Worm (Caenorhabditis elegans) whole organism, L4 larva: ENCODE results near the gene ver-3.
A peak's percentile ranks its signal among the peaks of the same experiment; 100 is the strongest.

Source experiments
- F26F4.8 ChIP-seq: fragments of 200-800 bp; sonication (Bioruptor generic); conservative IDR thresholded peaks from 2 replicates; pipeline ENCODE4 v1.3.6; 2022; ENCODE audit warnings: missing genetic modification characterization, missing compliant biosample characterization
- F49E8.2 ChIP-seq: sonication (generic microtip); optimal IDR thresholded peaks from 2 replicates; lab custom pipeline; 2016; ENCODE audit warnings: missing compliant biosample characterization, mild to moderate bottlenecking, missing genetic modification characterization, borderline replicate concordance
- ZK546.5 ChIP-seq, 2 experiments: sonication (generic microtip); optimal IDR thresholded peaks; 2 replicates each; lab custom pipeline; 2017; ENCODE audit warnings: missing biosample characterization in 2 of 2, missing genetic modification characterization in 2 of 2
- aha-1 ChIP-seq: fragments of 150-350 bp; peaks from one replicate; lab custom pipeline; 2014; ENCODE audit warnings: missing biosample characterization, missing genetic modification characterization
- aly-2 ChIP-seq: sonication (generic microtip); optimal IDR thresholded peaks from 2 replicates; lab custom pipeline; 2018; ENCODE audit warnings: missing biosample characterization, missing genetic modification characterization
- ceh-82 ChIP-seq: sonication (generic microtip); optimal IDR thresholded peaks from 2 replicates; lab custom pipeline; 2017; ENCODE audit warnings: missing biosample characterization, missing genetic modification characterization
- daf-19 ChIP-seq: fragments of 200-800 bp; sonication (Bioruptor generic); conservative IDR thresholded peaks from 2 replicates; pipeline ENCODE4 v1.3.6; 2022; ENCODE audit warnings: missing genetic modification characterization, missing compliant biosample characterization
- dpl-1 ChIP-seq: fragments of 150-350 bp; optimal IDR thresholded peaks from 2 replicates; lab custom pipeline; 2014; ENCODE audit warnings: missing biosample characterization, missing genetic modification reagents, missing genetic modification characterization
- egl-27 ChIP-seq: sonication (generic microtip); optimal IDR thresholded peaks from 3 replicates; lab custom pipeline; 2017; ENCODE audit warnings: missing biosample characterization, missing genetic modification reagents, missing genetic modification characterization
- fos-1 ChIP-seq: fragments of 150-350 bp; optimal IDR thresholded peaks from 2 replicates; lab custom pipeline; 2014; ENCODE audit warnings: missing biosample characterization, missing genetic modification characterization
- gei-8 ChIP-seq: fragments of 200-800 bp; sonication (Bioruptor generic); optimal IDR thresholded peaks from 2 replicates; lab custom pipeline; 2018; ENCODE audit warnings: mild to moderate bottlenecking, missing genetic modification characterization, missing compliant biosample characterization
- lin-29 ChIP-seq: fragments of 200-800 bp; sonication (Bioruptor generic); IDR thresholded peaks from 2 replicates; pipeline ENCODE4 v1.3.6; 2022; ENCODE audit warnings: missing genetic modification reagents, missing genetic modification characterization, missing compliant biosample characterization
- lin-39 ChIP-seq: fragments of 150-350 bp; optimal IDR thresholded peaks from 2 replicates; lab custom pipeline; 2014; ENCODE audit warnings: missing biosample characterization, missing genetic modification reagents, missing genetic modification characterization
- lir-3 ChIP-seq: sonication (generic microtip); optimal IDR thresholded peaks from 2 replicates; lab custom pipeline; 2016; ENCODE audit warnings: mild to moderate bottlenecking, missing genetic modification characterization, missing compliant biosample characterization
- mdt-29 ChIP-seq: fragments of 200-800 bp; sonication (Bioruptor generic); IDR thresholded peaks from 2 replicates; pipeline ENCODE4 v1.3.6; 2022; ENCODE audit warnings: missing genetic modification reagents, missing genetic modification characterization, missing compliant biosample characterization
- mes-2 ChIP-seq: sonication (generic microtip); optimal IDR thresholded peaks from 2 replicates; lab custom pipeline; 2016; ENCODE audit warnings: missing genotype, mild to moderate bottlenecking, missing genetic modification characterization, missing compliant biosample characterization; ENCODE audit not compliant: poor library complexity, severe bottlenecking
- nhr-111 ChIP-seq: fragments of 200-800 bp; sonication (Bioruptor generic); optimal IDR thresholded peaks from 2 replicates; lab custom pipeline; 2018; ENCODE audit warnings: mild to moderate bottlenecking, missing genetic modification characterization, missing compliant biosample characterization
- nhr-237 ChIP-seq: sonication (generic microtip); optimal IDR thresholded peaks from 2 replicates; lab custom pipeline; 2017; ENCODE audit warnings: missing biosample characterization, missing genetic modification characterization
- nhr-28 ChIP-seq: fragments of 150-350 bp; optimal IDR thresholded peaks from 2 replicates; lab custom pipeline; 2014; ENCODE audit warnings: missing biosample characterization, missing genetic modification characterization
- nhr-41 ChIP-seq: fragments of 200-800 bp; sonication (Bioruptor generic); IDR thresholded peaks from 2 replicates; pipeline ENCODE4 v1.3.6; 2022; ENCODE audit warnings: missing genetic modification reagents, missing genetic modification characterization, missing compliant biosample characterization
- nhr-42 ChIP-seq: fragments of 200-800 bp; sonication (Bioruptor generic); IDR thresholded peaks from 2 replicates; pipeline ENCODE4 v1.3.6; 2022; ENCODE audit warnings: missing genetic modification characterization, missing compliant biosample characterization
- nhr-6 ChIP-seq: fragments of 150-350 bp; optimal IDR thresholded peaks from 2 replicates; lab custom pipeline; 2014; ENCODE audit warnings: missing biosample characterization, missing genetic modification characterization
- saeg-2 ChIP-seq: fragments of 200-800 bp; sonication (Bioruptor generic); IDR thresholded peaks from 2 replicates; pipeline ENCODE4 v1.3.6; 2022; ENCODE audit warnings: missing genetic modification reagents, missing genetic modification characterization, missing compliant biosample characterization
- set-16 ChIP-seq: fragments of 200-800 bp; sonication (Bioruptor generic); IDR thresholded peaks from 2 replicates; pipeline ENCODE4 v1.3.6; 2022; ENCODE audit warnings: missing genetic modification reagents, missing genetic modification characterization, missing compliant biosample characterization
- snpc-1.2 ChIP-seq: fragments of 200-800 bp; sonication (Bioruptor generic); IDR thresholded peaks from 2 replicates; pipeline ENCODE4 v1.3.6; 2022; ENCODE audit warnings: missing genetic modification reagents, missing genetic modification characterization, missing compliant biosample characterization
- spr-3 ChIP-seq: fragments of 200-800 bp; sonication (Bioruptor generic); optimal IDR thresholded peaks from 2 replicates; lab custom pipeline; 2018; ENCODE audit warnings: mild to moderate bottlenecking, missing genetic modification characterization, missing compliant biosample characterization
- tag-97 ChIP-seq: fragments of 200-800 bp; sonication (Bioruptor generic); IDR thresholded peaks from 2 replicates; pipeline ENCODE4 v1.3.6; 2022; ENCODE audit warnings: missing genetic modification characterization, missing compliant biosample characterization
- unc-62 ChIP-seq, 3 experiments: fragments of 150-350 bp in 1 of 3; sonication (generic microtip); optimal IDR thresholded peaks in 2 of 3; peaks in 1 of 3; 1 replicate in 1 of 3; 2 replicates in 2 of 3; lab custom pipeline; 2014 to 2017; ENCODE audit warnings: missing biosample characterization in 3 of 3, missing genetic modification characterization in 3 of 3, missing genetic modification reagents in 3 of 3, missing genotype in 1 of 3
- zag-1 ChIP-seq: fragments of 150-350 bp; optimal IDR thresholded peaks from 2 replicates; lab custom pipeline; 2014; ENCODE audit warnings: missing biosample characterization, missing genetic modification characterization
- zfp-3 ChIP-seq: fragments of 200-800 bp; sonication (Bioruptor generic); conservative IDR thresholded peaks from 2 replicates; pipeline ENCODE4 v1.3.6; 2022; ENCODE audit warnings: missing genetic modification reagents, missing genetic modification characterization, missing compliant biosample characterization
- ztf-11 ChIP-seq: fragments of 150-350 bp; optimal IDR thresholded peaks from 2 replicates; lab custom pipeline; 2014; ENCODE audit warnings: missing biosample characterization, missing genetic modification characterization

The ver-3 gene

DNA sequence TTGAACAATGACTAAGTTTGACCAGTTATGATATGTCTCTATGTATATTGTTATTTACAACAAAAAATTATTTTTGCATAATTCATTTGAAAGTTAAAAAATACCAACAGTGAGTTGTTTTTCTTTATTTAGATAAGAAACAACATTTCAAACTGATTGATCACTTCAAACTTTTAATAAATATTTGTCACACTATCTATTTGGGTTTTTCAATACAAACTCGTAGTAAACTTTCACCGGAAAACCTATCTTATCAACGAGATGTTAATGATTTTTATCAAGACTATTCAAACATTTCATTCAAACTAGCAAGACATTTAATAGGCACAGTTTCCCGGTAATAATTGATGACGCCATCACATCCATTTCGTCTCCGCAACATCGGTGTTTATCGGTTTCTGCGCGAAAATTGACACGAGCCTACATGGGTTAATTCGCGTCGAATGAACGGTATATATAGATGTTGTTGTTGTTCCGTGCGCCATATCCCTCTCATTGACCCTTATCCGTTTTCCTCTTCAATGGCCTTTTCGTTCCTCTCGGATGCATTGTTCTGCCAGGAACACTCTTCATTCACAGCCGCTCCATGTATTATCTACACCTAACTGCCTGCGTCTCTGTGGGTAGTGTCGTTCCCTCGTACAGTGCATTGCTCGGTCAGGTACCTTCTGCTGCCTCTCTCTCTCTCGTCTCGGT, 2.0 kb upstream of the ver-3 start (continued):
- TF ChIP-seq ztf-11 (tag; lab: Kevin White, UChicago) (no peak), mdt-29 (GFP tag; lab: Robert Waterston, UW) (no peak), nhr-41 (no peak), nhr-28 (tag; lab: Kevin White, UChicago) (peak; percentile 7), nhr-6 (tag; lab: Kevin White, UChicago) (no peak), F49E8.2 (no peak), F26F4.8 (GFP tag; lab: Robert Waterston, UW) (no peak), gei-8 (GFP tag; lab: Kevin White, UChicago) (no peak), saeg-2 (GFP tag; lab: Robert Waterston, UW) (0 out of 2 replicates have a peak, but pooled peaks have one; percentile 11)

DNA sequence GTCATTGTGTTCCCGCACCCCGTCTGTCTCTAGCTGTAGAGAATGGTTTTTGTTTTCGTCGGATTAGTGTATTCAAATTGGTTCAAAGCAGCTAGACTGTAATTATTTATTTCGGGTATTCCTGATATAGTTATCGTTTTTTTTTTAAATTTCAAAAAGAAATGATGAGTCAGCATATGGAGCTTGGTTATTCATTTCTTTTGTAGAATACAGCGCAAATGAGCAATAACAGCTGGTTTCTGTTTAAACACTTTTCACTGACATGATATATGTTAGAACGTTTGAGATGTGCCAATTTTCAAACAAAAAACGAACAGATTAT, 1.5 kb upstream of the ver-3 start:
- TF ChIP-seq unc-62 (GFP tag; optimal IDR thresholded peaks at IDR 0.05 in 1 of 2; lab: Kevin White, UChicago), result peak in 1 of 2 experiments; percentile 94
- no peak for TF ChIP-seq unc-62 (tag; optimal IDR thresholded peaks at IDR 0.05; lab: Kevin White, UChicago)
- TF ChIP-seq lir-3, result no peak

DNA sequence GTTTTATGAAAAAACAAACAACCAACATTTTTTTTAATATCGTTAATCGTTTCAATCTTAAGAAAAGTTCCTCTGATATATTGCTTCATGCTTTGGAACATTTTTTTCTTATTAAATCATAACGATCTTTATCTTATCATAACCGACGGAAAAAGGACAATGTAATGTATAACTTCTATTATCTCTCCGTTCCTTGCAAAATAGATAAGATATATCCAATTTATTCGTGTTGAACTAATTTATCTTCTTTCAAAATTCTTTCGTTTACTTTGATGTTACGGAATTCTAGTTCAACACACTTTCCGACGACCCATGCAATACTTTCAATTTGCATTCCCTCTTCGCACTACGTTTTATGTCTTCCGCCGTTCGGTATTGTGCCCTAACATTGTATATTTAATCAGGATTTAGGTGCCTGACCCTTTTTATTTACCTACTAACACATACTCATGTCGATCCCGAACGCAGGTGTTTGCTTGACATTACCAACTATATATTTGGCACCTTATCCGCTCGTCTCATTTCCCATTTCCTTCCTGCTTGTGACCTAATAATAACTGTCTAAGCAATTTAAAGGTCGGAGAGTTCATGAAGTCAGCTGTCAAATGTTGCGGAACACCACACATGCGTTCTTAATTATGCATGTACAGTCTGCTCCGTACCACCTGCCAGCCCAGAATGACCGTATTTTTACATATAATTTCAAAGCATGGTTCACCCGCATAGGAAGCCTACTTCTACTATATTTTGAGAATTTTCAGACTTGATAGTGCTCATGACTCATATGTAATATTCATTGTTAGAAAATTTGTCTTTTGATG, 715 bp upstream of the ver-3 start:
- TF ChIP-seq unc-62 (GFP tag; optimal IDR thresholded peaks at IDR 0.05 in 1 of 2; lab: Kevin White, UChicago), result peak in 1 of 2 experiments; percentile 94
- no peak for TF ChIP-seq unc-62 (tag; optimal IDR thresholded peaks at IDR 0.05; lab: Kevin White, UChicago)
- TF ChIP-seq aly-2 (tag; lab: Kevin White, UChicago), result no peak
- no peak for TF ChIP-seq dpl-1 (GFP tag; lab: Kevin White, UChicago)

DNA sequence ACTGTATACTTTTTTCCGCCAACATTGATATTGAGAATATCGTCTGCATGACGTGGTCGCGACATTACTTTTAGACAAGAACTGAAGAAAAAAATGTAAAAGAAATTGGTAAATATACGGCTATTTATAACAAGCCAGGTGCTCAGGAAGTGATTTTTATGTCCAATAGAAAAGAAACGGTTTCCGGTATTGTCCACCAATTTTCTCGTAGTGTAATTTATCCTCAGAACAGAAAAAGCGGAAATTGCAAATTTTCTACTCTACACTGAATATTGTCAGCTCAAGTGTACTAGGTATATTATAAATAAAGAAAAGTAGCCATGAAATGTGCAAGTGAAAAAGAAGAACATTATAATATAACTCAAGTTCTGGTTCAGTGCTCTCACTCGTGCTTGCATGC, 6.9 kb downstream of the ver-3 start, which contains the start of gene F59F3.6:
Gene F59F3.6, minus strand, starts transcription at position 101 of the 400 bp plus-strand sequence.
- no peak for TF ChIP-seq set-16 (GFP tag; lab: Robert Waterston, UW)
- TF ChIP-seq aha-1 (tag; lab: Kevin White, UChicago), result peak; percentile 45
- TF ChIP-seq snpc-1.2 (GFP tag; lab: Robert Waterston, UW), result no peak
- no peak for TF ChIP-seq tag-97 (GFP tag; lab: Robert Waterston, UW)
- TF ChIP-seq lin-29 (GFP tag; lab: Robert Waterston, UW), result no peak

DNA sequence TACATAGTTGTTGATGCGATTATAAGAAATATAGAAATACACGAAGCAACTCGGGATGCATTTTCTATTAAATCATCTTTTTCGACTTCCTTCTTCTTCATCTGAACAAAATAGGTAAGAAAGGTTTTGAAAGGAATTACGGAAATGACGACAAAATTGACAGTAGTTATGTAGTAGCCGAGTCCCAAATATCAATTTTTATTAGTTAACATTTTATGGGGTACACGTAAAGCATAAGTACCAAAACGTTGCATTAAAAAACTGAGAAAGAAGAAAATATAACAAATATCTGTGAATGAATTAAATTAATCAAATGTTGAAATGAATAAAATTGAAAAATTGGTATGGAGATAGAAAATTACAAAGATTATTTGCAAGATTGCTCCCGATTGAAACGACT, 9.5 kb downstream of the ver-3 start, which contains the start of gene col-177:
Gene col-177, minus strand, starts transcription at position 101 of the 400 bp plus-strand sequence.
- TF ChIP-seq spr-3 (GFP tag; lab: Kevin White, UChicago) (no peak), gei-8 (GFP tag; lab: Kevin White, UChicago) (no peak), daf-19 (GFP tag; lab: Robert Waterston, UW) (no peak), lin-39 (tag; lab: Kevin White, UChicago) (no peak), mes-2 (tag; lab: Kevin White, UChicago) (no peak), nhr-237 (tag; lab: Kevin White, UChicago) (no peak), zag-1 (tag; lab: Kevin White, UChicago) (no peak), nhr-42 (GFP tag; lab: Robert Waterston, UW) (no peak), nhr-28 (tag; lab: Kevin White, UChicago) (no peak), ZK546.5 (tag; optimal IDR thresholded peaks at IDR 0.05; lab: Kevin White, UChicago) (no peak)

DNA sequence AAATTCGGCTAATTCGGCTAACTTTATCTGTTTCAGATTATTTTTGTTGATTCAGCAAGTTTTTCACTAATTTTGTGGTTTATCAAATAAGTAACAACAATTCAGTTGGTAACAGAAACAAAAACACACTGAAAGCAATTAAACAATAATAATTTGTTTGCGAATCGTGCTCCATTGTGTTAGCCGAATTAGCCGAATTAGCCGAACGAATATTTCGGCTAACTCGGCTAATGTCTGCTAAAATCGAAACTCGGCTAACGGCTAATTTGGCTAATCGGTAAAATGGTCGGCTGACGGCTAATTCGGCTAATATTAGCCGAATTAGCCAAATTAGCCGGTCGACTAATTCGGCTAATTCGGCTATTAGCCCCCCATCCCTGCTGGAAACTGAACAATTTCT, 11.4 kb downstream of the ver-3 start:
- TF ChIP-seq ceh-82 (tag; lab: Kevin White, UChicago) (no peak), ztf-11 (tag; lab: Kevin White, UChicago) (no peak), egl-27 (tag; lab: Kevin White, UChicago) (no peak), nhr-111 (GFP tag; lab: Kevin White, UChicago) (no peak), fos-1 (tag; lab: Kevin White, UChicago) (no peak), zfp-3 (GFP tag; lab: Robert Waterston, UW) (no peak)
